Worm (Caenorhabditis elegans): ENCODE data around the gene nlp-19.

nlp-19 gene

ce11 chrX:10958427-10958826 is at the start of gene nlp-19:
Gene nlp-19 (plus strand): TSS chrX:10958727.
- no peak for TF ChIP-seq unc-62 (GFP tag; optimal IDR thresholded peaks at IDR 0.05 in 1 of 2)
- TF ChIP-seq unc-62 (tag; optimal IDR thresholded peaks at IDR 0.05): no peak
- TF ChIP-seq nhr-237 (tag; optimal IDR thresholded peaks at IDR 0.05): no peak
- no peak for TF ChIP-seq tag-97 (GFP tag; IDR thresholded peaks at IDR 0.05)
- TF ChIP-seq zfp-2 (tag; optimal IDR thresholded peaks at IDR 0.05): no peak
- no peak for TF ChIP-seq fos-1 (tag; optimal IDR thresholded peaks at IDR 0.05)
- no peak for TF ChIP-seq lin-39 (tag; optimal IDR thresholded peaks at IDR 0.05)
- TF ChIP-seq zip-11 (GFP tag; IDR thresholded peaks at IDR 0.05): no peak
- TF ChIP-seq dmd-8 (GFP tag; IDR thresholded peaks at IDR 0.05): no peak
- TF ChIP-seq nhr-11 (tag; optimal IDR thresholded peaks at IDR 0.05): no peak
- TF ChIP-seq ztf-7 (tag; optimal IDR thresholded peaks at IDR 0.05): no peak
- no peak for TF ChIP-seq ceh-44 (GFP tag; IDR thresholded peaks at IDR 0.05)
- no peak for TF ChIP-seq nhr-48 (tag; optimal IDR thresholded peaks at IDR 0.05)
- no peak for TF ChIP-seq pqm-1 (tag; optimal IDR thresholded peaks at IDR 0.05)
- no peak for TF ChIP-seq lim-7 (GFP tag; IDR thresholded peaks at IDR 0.05)
- no peak for TF ChIP-seq dve-1 (tag; optimal IDR thresholded peaks at IDR 0.05; ENCODE audit: insufficient read depth)
- no peak for TF ChIP-seq egl-27 (tag; optimal IDR thresholded peaks at IDR 0.05)
- no peak for TF ChIP-seq daf-19 (GFP tag; conservative IDR thresholded peaks at IDR 0.05)

ce11 chrX:10909661-10910060 is 48.9 kb upstream of the nlp-19 start:
- TF ChIP-seq hmg-1.1 (GFP tag; IDR thresholded peaks at IDR 0.05) (no peak), spr-1 (tag; optimal IDR thresholded peaks at IDR 0.05) (no peak), unc-62 (GFP tag; optimal IDR thresholded peaks at IDR 0.05 in 1 of 2) (peak in 1 of 2 experiments; percentile 96), unc-62 (tag; optimal IDR thresholded peaks at IDR 0.05) (no peak), nhr-11 (tag; optimal IDR thresholded peaks at IDR 0.05) (peak; percentile 34), hlh-11 (tag; optimal IDR thresholded peaks at IDR 0.05) (peak; percentile 2)

- TF ChIP-seq ceh-44 (GFP tag; IDR thresholded peaks at IDR 0.05) (no peak), daf-16 (GFP tag; optimal IDR thresholded peaks at IDR 0.05) (peak in 1 of 2 experiments; percentile 4), daf-16 (tag; optimal IDR thresholded peaks at IDR 0.05) (no peak), aha-1 (tag) (peak; percentile 8)
Measured at ce11 chrX:10910716-10911115, 47.8 kb upstream of the nlp-19 start, which contains the start of gene F47B10.8. Gene F47B10.8 (minus strand): TSS chrX:10910816.

- no peak for TF ChIP-seq lin-29 (GFP tag; IDR thresholded peaks at IDR 0.05)
- no peak for TF ChIP-seq ama-1 (optimal IDR thresholded peaks at IDR 0.05)
- no peak for TF ChIP-seq unc-39 (tag; optimal IDR thresholded peaks at IDR 0.05)
- TF ChIP-seq nhr-76 (tag; optimal IDR thresholded peaks at IDR 0.05): no peak
- TF ChIP-seq daf-19 (GFP tag; conservative IDR thresholded peaks at IDR 0.05): no peak
- no peak for TF ChIP-seq zip-2 (tag; optimal IDR thresholded peaks at IDR 0.05)
- TF ChIP-seq jun-1 (tag; optimal IDR thresholded peaks at IDR 0.05): no peak
- TF ChIP-seq spr-3 (GFP tag; optimal IDR thresholded peaks at IDR 0.05): no peak
- no peak for TF ChIP-seq nhr-42 (GFP tag; IDR thresholded peaks at IDR 0.05)
- TF ChIP-seq nhr-48 (tag; optimal IDR thresholded peaks at IDR 0.05): no peak
- TF ChIP-seq arid-1 (GFP tag; conservative IDR thresholded peaks at IDR 0.05): no peak
- no peak for TF ChIP-seq T20F7.1 (GFP tag; optimal IDR thresholded peaks at IDR 0.05)
- no peak for TF ChIP-seq dmd-6 (GFP tag; IDR thresholded peaks at IDR 0.05)
- no peak for TF ChIP-seq rbr-2 (tag; optimal IDR thresholded peaks at IDR 0.05)
- TF ChIP-seq mep-1 (tag; optimal IDR thresholded peaks at IDR 0.05): no peak
Measured at ce11 chrX:10913981-10914380, 44.5 kb upstream of the nlp-19 start, which contains the start of gene F47B10.9. Gene F47B10.9 (minus strand): TSS chrX:10914081.
